Fruit fly (Drosophila melanogaster) whole organism, embryonic: ENCODE results near the gene beat-IIIc.

ENCODE experiments used
- Adf1 ChIP-seq: fragments of 200-800 bp; sonication (Bioruptor generic); IDR thresholded peaks from 2 replicates; pipeline ENCODE4 v1.3.6; 2022; ENCODE audit warnings: missing biosample characterization, missing genetic modification characterization
- B-H2 ChIP-seq: fragments of 200-800 bp; sonication (Bioruptor generic); optimal IDR thresholded peaks from 2 replicates; lab custom pipeline; 2018; ENCODE audit warnings: missing biosample characterization, mild to moderate bottlenecking, missing genetic modification characterization
- BEAF-32 ChIP-seq: fragments of 200-800 bp; sonication (Bioruptor generic); optimal IDR thresholded peaks from 3 replicates; lab custom pipeline; 2017; ENCODE audit warnings: missing biosample characterization, missing genetic modification characterization, mild to moderate bottlenecking, moderate library complexity, missing genetic modification reagents
- CG10959 ChIP-seq: fragments of 200-800 bp; sonication (Bioruptor generic); IDR thresholded peaks from 2 replicates; pipeline ENCODE4 v1.3.6; 2022; ENCODE audit warnings: missing biosample characterization, missing genetic modification characterization
- CG11504 ChIP-seq: fragments of 200-800 bp; sonication (Bioruptor generic); optimal IDR thresholded peaks from 3 replicates; lab custom pipeline; 2019; ENCODE audit warnings: missing biosample characterization, mild to moderate bottlenecking, missing genetic modification characterization, moderate library complexity
- CG15479 ChIP-seq: fragments of 200-800 bp; sonication (Bioruptor generic); optimal IDR thresholded peaks from 3 replicates; lab custom pipeline; 2019; ENCODE audit warnings: missing biosample characterization, mild to moderate bottlenecking, missing genetic modification characterization, moderate library complexity
- CG15696 ChIP-seq: fragments of 200-800 bp; sonication (Bioruptor generic); optimal IDR thresholded peaks from 2 replicates; lab custom pipeline; 2019; ENCODE audit warnings: missing biosample characterization, mild to moderate bottlenecking, missing genetic modification characterization, moderate library complexity
- CG17361 ChIP-seq: fragments of 200-800 bp; sonication (Bioruptor generic); IDR thresholded peaks from 3 replicates; pipeline ENCODE4 v1.3.6; 2022; ENCODE audit warnings: missing biosample characterization, missing genetic modification characterization
- CG18262 ChIP-seq: fragments of 200-800 bp; optimal IDR thresholded peaks from 3 replicates; lab custom pipeline; 2019; ENCODE audit warnings: missing biosample characterization, mild to moderate bottlenecking, missing genetic modification characterization, moderate library complexity
- CG2199 ChIP-seq: fragments of 200-800 bp; sonication (Bioruptor generic); IDR thresholded peaks from 3 replicates; pipeline ENCODE4 v1.3.6; 2022; ENCODE audit warnings: missing biosample characterization, missing genetic modification characterization
- CG3065 ChIP-seq: fragments of 200-800 bp; sonication (Bioruptor generic); optimal IDR thresholded peaks from 2 replicates; lab custom pipeline; 2016; ENCODE audit warnings: missing biosample characterization, missing genetic modification characterization
- CG4360 ChIP-seq: fragments of 200-800 bp; sonication (Bioruptor generic); IDR thresholded peaks from 2 replicates; pipeline ENCODE4 v1.3.6; 2022; ENCODE audit warnings: missing biosample characterization, missing genetic modification characterization
- CG8765 ChIP-seq: fragments of 200-800 bp; sonication (Bioruptor generic); IDR thresholded peaks from 2 replicates; pipeline ENCODE4 v1.3.6; 2022; ENCODE audit warnings: missing biosample characterization, missing genetic modification characterization
- CG8924 ChIP-seq: fragments of 200-800 bp; optimal IDR thresholded peaks from 3 replicates; lab custom pipeline; 2019; ENCODE audit warnings: missing biosample characterization, mild to moderate bottlenecking, missing genetic modification characterization, moderate library complexity
- CG9876 ChIP-seq: fragments of 200-800 bp; sonication (Bioruptor generic); optimal IDR thresholded peaks from 2 replicates; lab custom pipeline; 2016; ENCODE audit warnings: missing biosample characterization, missing genetic modification characterization
- D19B ChIP-seq: fragments of 200-800 bp; sonication (Bioruptor generic); optimal IDR thresholded peaks from 2 replicates; lab custom pipeline; 2017; ENCODE audit warnings: missing biosample characterization, mild to moderate bottlenecking, missing genetic modification characterization
- Fer1 ChIP-seq: fragments of 200-800 bp; sonication (Bioruptor generic); optimal IDR thresholded peaks from 2 replicates; lab custom pipeline; 2017; ENCODE audit warnings: missing biosample characterization, mild to moderate bottlenecking, missing genetic modification characterization
- HmgZ ChIP-seq: fragments of 200-800 bp; sonication (Bioruptor generic); optimal IDR thresholded peaks from 2 replicates; lab custom pipeline; 2018; ENCODE audit warnings: missing biosample characterization, mild to moderate bottlenecking, missing genetic modification characterization
- Hsf ChIP-seq: fragments of 200-800 bp; sonication (Bioruptor generic); optimal IDR thresholded peaks from 3 replicates; lab custom pipeline; 2016; ENCODE audit warnings: missing biosample characterization, missing genetic modification characterization
- Kr ChIP-seq: fragments of 200-800 bp; sonication (Bioruptor generic); optimal IDR thresholded peaks from 2 replicates; lab custom pipeline; 2017; ENCODE audit warnings: missing biosample characterization, mild to moderate bottlenecking, missing genetic modification characterization
- MESR4 ChIP-seq: fragments of 200-800 bp; sonication (Bioruptor generic); optimal IDR thresholded peaks from 2 replicates; lab custom pipeline; 2018; ENCODE audit warnings: missing biosample characterization, mild to moderate bottlenecking, missing genetic modification characterization, moderate library complexity
- Pdp1 ChIP-seq, 2 experiments: fragments of 200-800 bp; sonication (Bioruptor generic); optimal IDR thresholded peaks; 3 replicates each; lab custom pipeline; 2016; ENCODE audit warnings: missing biosample characterization in 2 of 2, missing genetic modification characterization in 2 of 2, mild to moderate bottlenecking in 1 of 2, moderate library complexity in 1 of 2
- Sox102F ChIP-seq: fragments of 200-800 bp; sonication (Bioruptor generic); optimal IDR thresholded peaks from 2 replicates; lab custom pipeline; 2018; ENCODE audit warnings: missing biosample characterization, mild to moderate bottlenecking, missing genetic modification characterization, moderate library complexity
- Sry-β ChIP-seq: fragments of 200-800 bp; sonication (Bioruptor generic); optimal IDR thresholded peaks from 2 replicates; lab custom pipeline; 2018; ENCODE audit warnings: missing biosample characterization, mild to moderate bottlenecking, missing genetic modification characterization, moderate library complexity
- Trl ChIP-seq, 3 experiments: fragments of >200 bp in 2 of 3; fragments of 200-800 bp in 1 of 3; sonication (Bioruptor generic) in 1 of 3; optimal IDR thresholded peaks; 2 replicates in 1 of 3; 3 replicates in 2 of 3; lab custom pipeline; 2016 to 2017; ENCODE audit warnings: missing biosample characterization in 1 of 3, missing genetic modification characterization in 1 of 3
- abd-A ChIP-seq: fragments of 200-800 bp; sonication (Bioruptor generic); optimal IDR thresholded peaks from 3 replicates; lab custom pipeline; 2019; ENCODE audit warnings: missing biosample characterization, mild to moderate bottlenecking, missing genetic modification characterization, moderate library complexity
- ase ChIP-seq: fragments of 200-800 bp; sonication (Bioruptor generic); IDR thresholded peaks from 3 replicates; pipeline ENCODE4 v1.3.6; 2022; ENCODE audit warnings: missing biosample characterization, missing genetic modification characterization
- dm ChIP-seq: fragments of 200-800 bp; sonication (Bioruptor generic); optimal IDR thresholded peaks from 3 replicates; lab custom pipeline; 2016; ENCODE audit warnings: missing biosample characterization, missing genetic modification characterization
- dysf ChIP-seq: fragments of 200-800 bp; sonication (Bioruptor generic); IDR thresholded peaks from 3 replicates; pipeline ENCODE4 v1.3.6; 2022; ENCODE audit warnings: missing biosample characterization, missing genetic modification characterization
- fd102C ChIP-seq: fragments of 200-800 bp; sonication (Bioruptor generic); optimal IDR thresholded peaks from 2 replicates; lab custom pipeline; 2018; ENCODE audit warnings: missing biosample characterization, mild to moderate bottlenecking, missing genetic modification characterization, moderate library complexity
- gem ChIP-seq: fragments of 200-800 bp; sonication (Bioruptor generic); optimal IDR thresholded peaks from 2 replicates; lab custom pipeline; 2019; ENCODE audit warnings: missing biosample characterization, mild to moderate bottlenecking, missing genetic modification characterization, moderate library complexity
- jumu ChIP-seq: fragments of 200-800 bp; sonication (Bioruptor generic); optimal IDR thresholded peaks from 3 replicates; lab custom pipeline; 2016; ENCODE audit warnings: missing biosample characterization, missing genetic modification characterization
- luna ChIP-seq: fragments of 200-800 bp; sonication (Bioruptor generic); optimal IDR thresholded peaks from 2 replicates; lab custom pipeline; 2016; ENCODE audit warnings: missing biosample characterization, missing genetic modification characterization
- mam ChIP-seq: fragments of 200-800 bp; sonication (Bioruptor generic); optimal IDR thresholded peaks from 3 replicates; lab custom pipeline; 2016; ENCODE audit warnings: missing biosample characterization, missing genetic modification characterization
- nmo ChIP-seq: fragments of 200-800 bp; sonication (Bioruptor generic); optimal IDR thresholded peaks from 2 replicates; lab custom pipeline; 2018; ENCODE audit warnings: missing biosample characterization, mild to moderate bottlenecking, missing genetic modification characterization, moderate library complexity
- pan ChIP-seq, 4 experiments: fragments of >200 bp in 3 of 4; fragments of 200-800 bp in 1 of 4; sonication (Bioruptor generic) in 1 of 4; optimal IDR thresholded peaks in 3 of 4; IDR thresholded peaks in 1 of 4; 2 replicates each; pipeline versions ENCODE4 v1.3.6 to Lab custom; 2017 to 2022; ENCODE audit warnings: missing biosample characterization in 2 of 4, missing genetic modification characterization in 2 of 4, mixed read lengths in 1 of 4
- prd ChIP-seq, 3 experiments: fragments of >200 bp in 2 of 3; fragments of 200-800 bp in 1 of 3; sonication (Bioruptor generic) in 1 of 3; optimal IDR thresholded peaks in 2 of 3; IDR thresholded peaks in 1 of 3; 2 replicates in 2 of 3; 3 replicates in 1 of 3; pipeline versions ENCODE4 v1.3.6 to Lab custom; 2017 to 2022; ENCODE audit warnings: missing biosample characterization in 1 of 3, missing genetic modification characterization in 1 of 3
- psq ChIP-seq: fragments of 200-800 bp; sonication (Bioruptor generic); optimal IDR thresholded peaks from 2 replicates; lab custom pipeline; 2017; ENCODE audit warnings: missing biosample characterization, missing genetic modification characterization
- sens ChIP-seq: fragments of 200-800 bp; sonication (Bioruptor generic); peaks from one replicate; lab custom pipeline; 2016; ENCODE audit warnings: missing biosample characterization, missing genetic modification characterization
- sim ChIP-seq: fragments of 200-800 bp; sonication (Bioruptor generic); IDR thresholded peaks from 2 replicates; pipeline ENCODE4 v1.3.6; 2022; ENCODE audit warnings: missing biosample characterization, missing genetic modification characterization
- sisA ChIP-seq: fragments of 200-800 bp; sonication (Bioruptor generic); IDR thresholded peaks from 2 replicates; pipeline ENCODE4 v1.3.6; 2022; ENCODE audit warnings: missing biosample characterization, missing genetic modification characterization
- slou ChIP-seq: fragments of 200-800 bp; sonication (Bioruptor generic); optimal IDR thresholded peaks from 3 replicates; lab custom pipeline; 2016; ENCODE audit warnings: missing biosample characterization, missing genetic modification characterization
- tgo ChIP-seq: fragments of 200-800 bp; sonication (Bioruptor generic); IDR thresholded peaks from 3 replicates; pipeline ENCODE4 v1.3.6; 2022; ENCODE audit warnings: missing biosample characterization, missing genetic modification characterization
- tll ChIP-seq, 2 experiments: fragments of 200-800 bp in 1 of 2; fragments of >200 bp in 1 of 2; sonication (Bioruptor generic) in 1 of 2; optimal IDR thresholded peaks; 2 replicates each; lab custom pipeline; 2017 to 2019; ENCODE audit warnings: missing biosample characterization in 2 of 2, missing genetic modification characterization in 2 of 2, mild to moderate bottlenecking in 1 of 2, moderate library complexity in 1 of 2
- toy ChIP-seq: fragments of 200-800 bp; sonication (Bioruptor generic); IDR thresholded peaks from 2 replicates; pipeline ENCODE4 v1.3.6; 2022; ENCODE audit warnings: missing biosample characterization, missing genetic modification characterization
- usp ChIP-seq: fragments of >200 bp; optimal IDR thresholded peaks from 2 replicates; lab custom pipeline; 2017; ENCODE audit warnings: missing biosample characterization, missing genetic modification characterization
- zen ChIP-seq: fragments of 200-800 bp; sonication (Bioruptor generic); optimal IDR thresholded peaks from 3 replicates; lab custom pipeline; 2018; ENCODE audit warnings: missing biosample characterization, mild to moderate bottlenecking, missing genetic modification characterization, moderate library complexity

Gene beat-IIIc

DNA sequence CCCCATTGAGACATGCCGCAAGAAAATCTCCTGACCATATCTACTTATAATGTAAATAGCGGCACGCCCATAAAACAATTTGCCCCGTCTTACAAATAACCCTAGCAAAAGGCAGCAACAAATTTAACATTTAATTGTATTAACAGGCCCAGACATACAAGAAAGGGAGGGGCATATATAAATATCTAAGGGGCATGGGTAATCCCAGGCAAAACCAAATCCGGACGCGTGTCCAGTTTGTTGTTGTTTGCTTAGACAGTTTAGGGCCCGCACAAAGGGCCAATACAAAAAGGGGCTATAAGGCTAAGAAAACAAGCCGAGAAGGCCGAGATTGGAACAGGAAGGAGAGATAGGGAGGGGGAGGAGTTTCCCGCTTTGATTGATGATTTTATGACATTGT is 1.7 kb upstream of the beat-IIIc start:
- TF ChIP-seq CG2199 (GFP tag; lab: Robert Waterston, UW): 0 out of 3 replicates have a peak, but pooled peaks have one; percentile 32
- TF ChIP-seq gem: no peak
- TF ChIP-seq CG15479 (GFP tag; lab: Kevin White, UChicago): no peak
- no peak for TF ChIP-seq prd (optimal IDR thresholded peaks at IDR 0.05; lab: Kevin White, UChicago)
- TF ChIP-seq prd (GFP tag; IDR thresholded peaks at IDR 0.05; lab: Robert Waterston, UW): peak; percentile 17; the same call in 1 of the 3 replicates
- TF ChIP-seq sens (GFP tag; lab: Kevin White, UChicago): peak; percentile 46
- peak; percentile 45 for TF ChIP-seq zen
- peak; percentile 25 for TF ChIP-seq CG3065
- peak; percentile 31 for TF ChIP-seq Kr (GFP tag; lab: Kevin White, UChicago)
- peak; percentile 65 for TF ChIP-seq fd102C
- TF ChIP-seq tgo (GFP tag; lab: Robert Waterston, UW): no peak
- peak; percentile 67; the same call in 1 of the 2 replicates for TF ChIP-seq CG4360 (GFP tag; lab: Robert Waterston, UW)
- TF ChIP-seq BEAF-32 (GFP tag; lab: Kevin White, UChicago): no peak
- no peak for TF ChIP-seq sisA (GFP tag; lab: Robert Waterston, UW)
- TF ChIP-seq tll (GFP tag; optimal IDR thresholded peaks at IDR 0.05; lab: Kevin White, UChicago): peak in 1 of 2 experiments; percentile 93
- TF ChIP-seq abd-A: peak; percentile 21
- peak; percentile 62 for TF ChIP-seq CG15696 (tag; lab: Kevin White, UChicago)
- TF ChIP-seq CG11504 (tag; lab: Kevin White, UChicago): no peak

DNA sequence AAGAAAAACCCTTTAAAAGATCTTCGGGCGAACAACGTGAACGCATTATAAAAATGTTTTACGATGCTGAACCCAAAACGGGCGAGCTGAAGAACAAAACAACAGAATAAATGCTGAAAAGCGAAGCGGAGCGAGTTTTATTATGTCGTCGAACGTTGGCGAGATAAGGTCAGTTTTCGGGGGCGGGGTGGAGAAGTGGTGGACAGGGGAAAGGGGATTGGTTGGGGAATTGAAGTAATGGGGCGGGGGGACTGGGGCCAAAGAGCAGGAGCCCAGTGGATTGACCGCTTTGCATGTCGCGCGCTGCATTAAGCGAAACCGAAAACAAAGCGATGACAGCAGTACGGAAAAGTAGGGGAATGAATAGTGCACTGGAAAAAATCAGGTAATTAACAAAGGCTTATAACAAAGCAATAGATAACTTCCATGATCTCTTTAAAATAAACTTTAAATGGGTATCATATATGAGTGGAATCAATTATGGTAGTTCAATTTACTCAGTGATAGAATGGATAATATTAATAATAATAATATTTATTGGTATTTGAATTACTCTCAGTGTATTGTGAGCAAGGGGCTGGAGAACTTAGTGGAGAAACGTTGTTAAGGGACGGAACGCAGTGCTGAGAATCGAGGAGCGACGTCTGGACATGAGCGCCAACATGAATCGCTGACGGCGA is 17.3 kb downstream of the beat-IIIc start:
- TF ChIP-seq nmo (GFP tag; lab: Kevin White, UChicago) (peak; percentile 80), toy (GFP tag; lab: Robert Waterston, UW) (no peak), Sox102F (GFP tag; lab: Kevin White, UChicago) (peak; percentile 7), slou (GFP tag; lab: Kevin White, UChicago) (no peak), Trl (optimal IDR thresholded peaks at IDR 0.05; lab: Kevin White, UChicago) (no peak), Trl (GFP tag; optimal IDR thresholded peaks at IDR 0.05; lab: Kevin White, UChicago) (no peak), HmgZ (no peak), dm (no peak), Adf1 (no peak), CG8924 (tag; lab: Kevin White, UChicago) (no peak), D19B (GFP tag; lab: Kevin White, UChicago) (no peak), Hsf (GFP tag; lab: Kevin White, UChicago) (no peak), B-H2 (no peak), Pdp1 (GFP tag; optimal IDR thresholded peaks at IDR 0.05; lab: Kevin White, UChicago) (peak in 1 of 2 experiments; percentile 45), pan (optimal IDR thresholded peaks at IDR 0.05; lab: Kevin White, UChicago) (no peak), pan (GFP tag; optimal IDR thresholded peaks at IDR 0.05 in 1 of 2, IDR thresholded peaks at IDR 0.05 in 1 of 2) (no peak), jumu (GFP tag; lab: Kevin White, UChicago) (no peak), mam (no peak), CG10959 (peak; percentile 54; the same call in 1 of the 2 replicates), CG17361 (GFP tag; lab: Robert Waterston, UW) (peak; percentile 85), CG8765 (GFP tag; lab: Robert Waterston, UW) (no peak), psq (GFP tag; lab: Kevin White, UChicago) (no peak), sim (GFP tag; lab: Robert Waterston, UW) (peak; percentile 48; the same call in 1 of the 2 replicates), MESR4 (GFP tag; lab: Kevin White, UChicago) (no peak), usp (no peak), CG9876 (GFP tag; lab: Kevin White, UChicago) (no peak), CG18262 (peak; percentile 90), dysf (GFP tag; lab: Robert Waterston, UW) (peak; percentile 30; the same call in 1 of the 3 replicates), Sry-β (GFP tag; lab: Kevin White, UChicago) (no peak), ase (GFP tag; lab: Robert Waterston, UW) (peak; percentile 50; the same call in 1 of the 3 replicates), luna (GFP tag; lab: Kevin White, UChicago) (no peak), prd (optimal IDR thresholded peaks at IDR 0.05; lab: Kevin White, UChicago) (no peak), prd (GFP tag; IDR thresholded peaks at IDR 0.05; lab: Robert Waterston, UW) (peak; percentile 75), Fer1 (GFP tag; lab: Kevin White, UChicago) (no peak)
